Fruit fly (Drosophila melanogaster): ENCODE measurements around the gene CG42780.

Gene CG42780

dm6 chrX:7285995-7286985, 45.7 kb downstream of the CG42780 start, which contains the start of gene CG2059 (continued):
- no peak for TF ChIP-seq cwo (GFP tag; optimal IDR thresholded peaks at IDR 0.05)
- TF ChIP-seq CG13296 (GFP tag; optimal IDR thresholded peaks at IDR 0.05) = no peak
- peak; percentile 96 for TF ChIP-seq CG9797 (GFP tag; optimal IDR thresholded peaks at IDR 0.05)
- peak; percentile 32 for TF ChIP-seq CG4404 (GFP tag; IDR thresholded peaks at IDR 0.05)
- TF ChIP-seq CG16863 (GFP tag; optimal IDR thresholded peaks at IDR 0.05) = peak; percentile 39
- TF ChIP-seq Six4 (GFP tag; optimal IDR thresholded peaks at IDR 0.05) = no peak
- peak; percentile 74 for TF ChIP-seq NFAT (GFP tag; IDR thresholded peaks at IDR 0.05)
- TF ChIP-seq Sox100B (GFP tag; optimal IDR thresholded peaks at IDR 0.05) = no peak
- no peak; the same call in 1 of the 2 replicates for TF ChIP-seq hbn (GFP tag; IDR thresholded peaks at IDR 0.05; ENCODE audit: partially characterized antibody)
- peak in 1 of 3 experiments; percentile 26 for TF ChIP-seq Stat92E (GFP tag; optimal IDR thresholded peaks at IDR 0.05)
- peak; percentile 74 for TF ChIP-seq Hmr (GFP tag; optimal IDR thresholded peaks at IDR 0.05)
- TF ChIP-seq usp (GFP tag; optimal IDR thresholded peaks at IDR 0.05) = no peak
- peak; percentile 6; the same call in 1 of the 2 replicates for TF ChIP-seq al (GFP tag; IDR thresholded peaks at IDR 0.05)
- no peak for TF ChIP-seq luna (GFP tag; optimal IDR thresholded peaks at IDR 0.05)
- peak; percentile 67 for TF ChIP-seq gem (tag; optimal IDR thresholded peaks at IDR 0.05)
- TF ChIP-seq CG31388 (GFP tag; optimal IDR thresholded peaks at IDR 0.05) = no peak
- TF ChIP-seq tin (GFP tag; optimal IDR thresholded peaks at IDR 0.05) = peak; percentile 10
- no peak for TF ChIP-seq CG11696 (GFP tag; IDR thresholded peaks at IDR 0.05)
- no peak for TF ChIP-seq tll (GFP tag; optimal IDR thresholded peaks at IDR 0.05)
- TF ChIP-seq pho (GFP tag; optimal IDR thresholded peaks at IDR 0.05) = peak; percentile 56
- TF ChIP-seq Bdp1 (GFP tag; optimal IDR thresholded peaks at IDR 0.05) = peak; percentile 41
- no peak for TF ChIP-seq NK7.1 (GFP tag; optimal IDR thresholded peaks at IDR 0.05)
- TF ChIP-seq inv (GFP tag; IDR thresholded peaks at IDR 0.05; ENCODE audit: partially characterized antibody) = 0 out of 2 replicates have a peak, but pooled peaks have one; percentile 37
- no peak for TF ChIP-seq CG4328 (GFP tag; optimal IDR thresholded peaks at IDR 0.05)
- peak; percentile 57 for TF ChIP-seq CG13894 (tag; optimal IDR thresholded peaks at IDR 0.05)
- peak; percentile 39 for TF ChIP-seq CG12942 (GFP tag; optimal IDR thresholded peaks at IDR 0.05)
- TF ChIP-seq Med (GFP tag) = peak; percentile 97
- peak; percentile 54 for TF ChIP-seq Sin3A (optimal IDR thresholded peaks at IDR 0.05)
- no peak for TF ChIP-seq CG5180 (GFP tag; optimal IDR thresholded peaks at IDR 0.05)
- TF ChIP-seq fd3F (GFP tag; optimal IDR thresholded peaks at IDR 0.05) = no peak
- TF ChIP-seq CG6272 (GFP tag; IDR thresholded peaks at IDR 0.05) = peak; percentile 47
- TF ChIP-seq Xbp1 (GFP tag; optimal IDR thresholded peaks at IDR 0.05) = peak; percentile 63
- TF ChIP-seq otp (GFP tag; IDR thresholded peaks at IDR 0.05) = 0 out of 3 replicates have a peak, but pooled peaks have one; percentile 42
- no peak for TF ChIP-seq CG18011 (GFP tag; optimal IDR thresholded peaks at IDR 0.05)
- TF ChIP-seq Opbp (GFP tag; IDR thresholded peaks at IDR 0.05; ENCODE audit: partially characterized antibody) = peak; percentile 80
- TF ChIP-seq chn (GFP tag; optimal IDR thresholded peaks at IDR 0.05) = peak; percentile 54
- no peak for TF ChIP-seq CG14050 (GFP tag; IDR thresholded peaks at IDR 0.05)
- TF ChIP-seq HLH4C (GFP tag; IDR thresholded peaks at IDR 0.05; ENCODE audit: partially characterized antibody) = 0 out of 3 replicates have a peak, but pooled peaks have one; percentile 23
- TF ChIP-seq Pdp1 (GFP tag; optimal IDR thresholded peaks at IDR 0.05) = peak; percentile 42 to 100
- TF ChIP-seq CG5953 (GFP tag; IDR thresholded peaks at IDR 0.05) = no peak
- TF ChIP-seq cas (GFP tag; IDR thresholded peaks at IDR 0.05) = no peak
- TF ChIP-seq Hr3 (GFP tag; optimal IDR thresholded peaks at IDR 0.05) = no peak
- TF ChIP-seq nom (GFP tag; optimal IDR thresholded peaks at IDR 0.05) = peak; percentile 57
- TF ChIP-seq CG14014 (GFP tag; IDR thresholded peaks at IDR 0.05) = peak; percentile 24; the same call in 1 of the 2 replicates
- TF ChIP-seq bcd (GFP tag; optimal IDR thresholded peaks at IDR 0.05) = peak; percentile 56
- no peak for TF ChIP-seq CG4707 (GFP tag; optimal IDR thresholded peaks at IDR 0.05)
- 0 out of 3 replicates have a peak, but pooled peaks have one; percentile 23 for TF ChIP-seq sr (GFP tag; IDR thresholded peaks at IDR 0.05)
